1 fruit fly cellular context compared by ENCODE assay signal in genomic region chrX:7285995-7286985, dm6.
TF ChIP-seq lines count a peak whose summit lies in the region.

TSS of gene CG2059 (plus strand) at chrX:7286358.

TF ChIP-seq in whole organism, embryonic, 481 proteins besides CTCF, POLR2A, EP300 and RAD21 (continued from another document and continues in another):
- TF ChIP-seq Gsc (GFP tag; IDR thresholded peaks at IDR 0.05; lab: Robert Waterston, UW) (no peak), CG6254 (GFP tag; optimal IDR thresholded peaks at IDR 0.05; lab: Kevin White, UChicago) (no peak), CG2199 (GFP tag; IDR thresholded peaks at IDR 0.05; lab: Robert Waterston, UW) (peak; percentile 66; the same call in 1 of the 3 replicates), CG7786 (GFP tag; optimal IDR thresholded peaks at IDR 0.05; lab: Kevin White, UChicago) (peak; percentile 36), gsb (GFP tag; IDR thresholded peaks at IDR 0.05; lab: Robert Waterston, UW) (no peak), ham (GFP tag; IDR thresholded peaks at IDR 0.05; lab: Robert Waterston, UW) (no peak), Mes4 (GFP tag; optimal IDR thresholded peaks at IDR 0.05; lab: Kevin White, UChicago) (peak; percentile 27), CG14860 (GFP tag; IDR thresholded peaks at IDR 0.05; lab: Robert Waterston, UW; ENCODE audit: partially characterized antibody) (no peak), Sry-δ (GFP tag; optimal IDR thresholded peaks at IDR 0.05; lab: Kevin White, UChicago) (peak; percentile 67), CG8924 (tag; optimal IDR thresholded peaks at IDR 0.05; lab: Kevin White, UChicago) (peak; percentile 54), dimm (GFP tag; IDR thresholded peaks at IDR 0.05; lab: Robert Waterston, UW) (no peak), CG31441 (GFP tag; IDR thresholded peaks at IDR 0.05; lab: Robert Waterston, UW) (peak; percentile 37; the same call in 1 of the 2 replicates), row (GFP tag; IDR thresholded peaks at IDR 0.05; lab: Robert Waterston, UW) (peak; percentile 85), CG1024 (GFP tag; IDR thresholded peaks at IDR 0.05; lab: Robert Waterston, UW) (0 out of 2 replicates have a peak, but pooled peaks have one; percentile 27), chn (GFP tag; optimal IDR thresholded peaks at IDR 0.05; lab: Kevin White, UChicago) (peak; percentile 54), toy (GFP tag; IDR thresholded peaks at IDR 0.05; lab: Robert Waterston, UW) (no peak), Meics (GFP tag; optimal IDR thresholded peaks at IDR 0.05; lab: Kevin White, UChicago) (peak; percentile 38), Blimp-1 (GFP tag; optimal IDR thresholded peaks at IDR 0.05; lab: Kevin White, UChicago) (peak; percentile 7), Tbp (GFP tag; optimal IDR thresholded peaks at IDR 0.05; lab: Kevin White, UChicago) (no peak), gro (GFP tag; optimal IDR thresholded peaks at IDR 0.05; lab: Kevin White, UChicago) (peak; percentile 4), Hr78 (GFP tag; optimal IDR thresholded peaks at IDR 0.05; lab: Kevin White, UChicago) (no peak), Asciz (GFP tag; optimal IDR thresholded peaks at IDR 0.05; lab: Kevin White, UChicago) (no peak), ind (GFP tag; optimal IDR thresholded peaks at IDR 0.05; lab: Kevin White, UChicago) (no peak), btn (GFP tag; optimal IDR thresholded peaks at IDR 0.05; lab: Kevin White, UChicago) (no peak), Atf3 (GFP tag; optimal IDR thresholded peaks at IDR 0.05; lab: Kevin White, UChicago) (peak; percentile 59), CG9932 (GFP tag; IDR thresholded peaks at IDR 0.05; lab: Robert Waterston, UW) (peak; percentile 74), CG8765 (GFP tag; IDR thresholded peaks at IDR 0.05; lab: Robert Waterston, UW) (0 out of 2 replicates have a peak, but pooled peaks have one; percentile 23), CG17612 (GFP tag; IDR thresholded peaks at IDR 0.05; lab: Robert Waterston, UW) (no peak), CG3847 (GFP tag; IDR thresholded peaks at IDR 0.05; lab: Robert Waterston, UW) (peak; percentile 74), CG13894 (tag; optimal IDR thresholded peaks at IDR 0.05; lab: Kevin White, UChicago) (peak; percentile 57), Dll (GFP tag; IDR thresholded peaks at IDR 0.05; lab: Robert Waterston, UW; ENCODE audit: partially characterized antibody) (peak; percentile 19; the same call in 1 of the 4 replicates), ac (GFP tag; optimal IDR thresholded peaks at IDR 0.05; lab: Kevin White, UChicago) (no peak), CG4328 (GFP tag; optimal IDR thresholded peaks at IDR 0.05; lab: Kevin White, UChicago) (no peak), CG30020 (tag; optimal IDR thresholded peaks at IDR 0.05; lab: Kevin White, UChicago) (peak; percentile 59), ara (GFP tag; IDR thresholded peaks at IDR 0.05; lab: Robert Waterston, UW) (no peak), sr (GFP tag; IDR thresholded peaks at IDR 0.05; lab: Robert Waterston, UW) (0 out of 3 replicates have a peak, but pooled peaks have one; percentile 23), Rfx (GFP tag; IDR thresholded peaks at IDR 0.05; lab: Robert Waterston, UW) (peak; percentile 79), Oaz (GFP tag; IDR thresholded peaks at IDR 0.05; lab: Robert Waterston, UW) (peak; percentile 37; the same call in 1 of the 2 replicates), vnd (GFP tag; IDR thresholded peaks at IDR 0.05; lab: Robert Waterston, UW; ENCODE audit: partially characterized antibody) (no peak), CG17385 (GFP tag; optimal IDR thresholded peaks at IDR 0.05; lab: Kevin White, UChicago) (no peak), CG2120 (GFP tag; optimal IDR thresholded peaks at IDR 0.05; lab: Kevin White, UChicago) (peak; percentile 56), CG3995 (GFP tag; optimal IDR thresholded peaks at IDR 0.05; lab: Kevin White, UChicago) (peak; percentile 16), CG7839 (tag; optimal IDR thresholded peaks at IDR 0.05; lab: Kevin White, UChicago) (peak; percentile 47), CG11504 (tag; optimal IDR thresholded peaks at IDR 0.05; lab: Kevin White, UChicago) (peak; percentile 61), Antp (GFP tag; optimal IDR thresholded peaks at IDR 0.05; lab: Kevin White, UChicago) (peak; percentile 61), CG10431 (GFP tag; optimal IDR thresholded peaks at IDR 0.05; lab: Kevin White, UChicago) (no peak), CG11695 (GFP tag; IDR thresholded peaks at IDR 0.05; lab: Robert Waterston, UW) (no peak), CG4404 (GFP tag; IDR thresholded peaks at IDR 0.05; lab: Robert Waterston, UW) (peak; percentile 32), CG15011 (GFP tag; optimal IDR thresholded peaks at IDR 0.05; lab: Kevin White, UChicago) (no peak), CG2202 (tag; optimal IDR thresholded peaks at IDR 0.05; lab: Kevin White, UChicago) (peak; percentile 39), CG15601 (tag; optimal IDR thresholded peaks at IDR 0.05; lab: Kevin White, UChicago) (peak; percentile 13), CG13775 (GFP tag; optimal IDR thresholded peaks at IDR 0.05; lab: Kevin White, UChicago) (peak; percentile 48), Nf-YC (tag; optimal IDR thresholded peaks at IDR 0.05; lab: Kevin White, UChicago) (peak; percentile 17), CG1647 (GFP tag; optimal IDR thresholded peaks at IDR 0.05; lab: Kevin White, UChicago) (peak; percentile 16), en (GFP tag; optimal IDR thresholded peaks at IDR 0.05; lab: Kevin White, UChicago) (no peak), gt (GFP tag; IDR thresholded peaks at IDR 0.05; lab: Robert Waterston, UW) (peak; percentile 13; the same call in 1 of the 2 replicates), ssp (GFP tag; IDR thresholded peaks at IDR 0.05; lab: Robert Waterston, UW) (peak; percentile 53), CG12236 (GFP tag; optimal IDR thresholded peaks at IDR 0.05; lab: Kevin White, UChicago) (no peak), CG42726 (GFP tag; IDR thresholded peaks at IDR 0.05; lab: Robert Waterston, UW; ENCODE audit: partially characterized antibody) (peak; percentile 57), ab (GFP tag; optimal IDR thresholded peaks at IDR 0.05; lab: Kevin White, UChicago) (no peak), Dp (GFP tag; optimal IDR thresholded peaks at IDR 0.05; lab: Kevin White, UChicago) (peak; percentile 54), CG11398 (GFP tag; optimal IDR thresholded peaks at IDR 0.05; lab: Kevin White, UChicago) (peak; percentile 61), vvl (GFP tag; IDR thresholded peaks at IDR 0.05; lab: Robert Waterston, UW) (peak; percentile 72), gem (tag; optimal IDR thresholded peaks at IDR 0.05; lab: Kevin White, UChicago) (peak; percentile 67), Dip3 (GFP tag; optimal IDR thresholded peaks at IDR 0.05; lab: Kevin White, UChicago) (peak; percentile 32), Mad (GFP tag; optimal IDR thresholded peaks at IDR 0.05; lab: Kevin White, UChicago) (peak; percentile 64), eyg (GFP tag; optimal IDR thresholded peaks at IDR 0.05; lab: Kevin White, UChicago) (peak; percentile 29), tx (GFP tag; optimal IDR thresholded peaks at IDR 0.05; lab: Kevin White, UChicago) (no peak), zfh1 (GFP tag; IDR thresholded peaks at IDR 0.05; lab: Robert Waterston, UW) (peak; percentile 57; the same call in 2 of the 3 replicates), seq (GFP tag; IDR thresholded peaks at IDR 0.05; lab: Robert Waterston, UW) (no peak), eve (GFP tag; optimal IDR thresholded peaks at IDR 0.05; lab: Kevin White, UChicago) (no peak), grau (tag; optimal IDR thresholded peaks at IDR 0.05; lab: Kevin White, UChicago) (peak; percentile 34), trh (GFP tag; optimal IDR thresholded peaks at IDR 0.05; lab: Kevin White, UChicago) (no peak), YL-1 (GFP tag; optimal IDR thresholded peaks at IDR 0.05; lab: Kevin White, UChicago) (peak; percentile 56), CG10267 (tag; optimal IDR thresholded peaks at IDR 0.05; lab: Kevin White, UChicago) (peak; percentile 66), CG17568 (GFP tag; optimal IDR thresholded peaks at IDR 0.05; lab: Kevin White, UChicago) (no peak), GATAe (GFP tag; conservative IDR thresholded peaks at IDR 0.05; lab: Robert Waterston, UW) (no peak; the same call in 1 of the 2 replicates), CG4730 (GFP tag; IDR thresholded peaks at IDR 0.05; lab: Robert Waterston, UW) (0 out of 2 replicates have a peak, but pooled peaks have one; percentile 8), Ptx1 (GFP tag; IDR thresholded peaks at IDR 0.05; lab: Robert Waterston, UW) (peak; percentile 47), Dbx (GFP tag; IDR thresholded peaks at IDR 0.05; lab: Robert Waterston, UW) (peak; percentile 72), CG4617 (GFP tag; optimal IDR thresholded peaks at IDR 0.05; lab: Kevin White, UChicago; ENCODE audit: borderline replicate concordance) (peak; percentile 47), Lhr (GFP tag; optimal IDR thresholded peaks at IDR 0.05; lab: Kevin White, UChicago) (peak; percentile 92), HLH54F (GFP tag; optimal IDR thresholded peaks at IDR 0.05; lab: Kevin White, UChicago) (peak; percentile 38), Vsx1 (GFP tag; optimal IDR thresholded peaks at IDR 0.05; lab: Kevin White, UChicago) (no peak), zen2 (GFP tag; IDR thresholded peaks at IDR 0.05; lab: Robert Waterston, UW; ENCODE audit: partially characterized antibody) (no peak), ATbp (GFP tag; optimal IDR thresholded peaks at IDR 0.05; lab: Kevin White, UChicago) (no peak), crol (GFP tag; IDR thresholded peaks at IDR 0.05; lab: Robert Waterston, UW) (peak; percentile 95), psq (GFP tag; optimal IDR thresholded peaks at IDR 0.05; lab: Kevin White, UChicago) (no peak), D (optimal IDR thresholded peaks at IDR 0.05; lab: Kevin White, UChicago) (no peak), D (GFP tag; optimal IDR thresholded peaks at IDR 0.05; lab: Kevin White, UChicago) (no peak), CG15073 (GFP tag; optimal IDR thresholded peaks at IDR 0.05; lab: Kevin White, UChicago) (no peak), CG9215 (GFP tag; IDR thresholded peaks at IDR 0.05; lab: Robert Waterston, UW) (peak; percentile 33; the same call in 1 of the 2 replicates), CG17186 (GFP tag; optimal IDR thresholded peaks at IDR 0.05; lab: Kevin White, UChicago) (peak; percentile 97), CG2889 (GFP tag; IDR thresholded peaks at IDR 0.05; lab: Robert Waterston, UW) (0 out of 3 replicates have a peak, but pooled peaks have one; percentile 43), Hand (GFP tag; optimal IDR thresholded peaks at IDR 0.05; lab: Kevin White, UChicago) (peak; percentile 18), peb (GFP tag; IDR thresholded peaks at IDR 0.05; lab: Robert Waterston, UW) (no peak), CG1792 (GFP tag; optimal IDR thresholded peaks at IDR 0.05; lab: Kevin White, UChicago) (peak; percentile 15), bsh (GFP tag; optimal IDR thresholded peaks at IDR 0.05; lab: Kevin White, UChicago) (peak in 1 of 2 experiments; percentile 22), Oli (tag; optimal IDR thresholded peaks at IDR 0.05; lab: Kevin White, UChicago) (no peak), hkb (optimal IDR thresholded peaks at IDR 0.05; lab: Kevin White, UChicago) (no peak), hkb (GFP tag; IDR thresholded peaks at IDR 0.05; lab: Robert Waterston, UW) (peak; percentile 32; the same call in 1 of the 2 replicates), CG1233 (GFP tag; optimal IDR thresholded peaks at IDR 0.05; lab: Kevin White, UChicago) (peak; percentile 51), CG2875 (GFP tag; optimal IDR thresholded peaks at IDR 0.05; lab: Kevin White, UChicago) (peak; percentile 22), dm (GFP tag; optimal IDR thresholded peaks at IDR 0.05; lab: Kevin White, UChicago) (peak; percentile 84), slp2 (GFP tag; optimal IDR thresholded peaks at IDR 0.05; lab: Kevin White, UChicago) (peak; percentile 31), amos (GFP tag; IDR thresholded peaks at IDR 0.05; lab: Robert Waterston, UW; ENCODE audit: partially characterized antibody) (peak; percentile 66), Awh (GFP tag; IDR thresholded peaks at IDR 0.05; lab: Robert Waterston, UW) (no peak), Pdp1 (GFP tag; optimal IDR thresholded peaks at IDR 0.05; lab: Kevin White, UChicago) (peak; percentile 42 to 100), CG18011 (GFP tag; optimal IDR thresholded peaks at IDR 0.05; lab: Kevin White, UChicago) (no peak), nerfin-2 (GFP tag; IDR thresholded peaks at IDR 0.05; lab: Robert Waterston, UW; ENCODE audit: partially characterized antibody) (no peak), mld (GFP tag; IDR thresholded peaks at IDR 0.05; lab: Robert Waterston, UW; ENCODE audit: partially characterized antibody) (no peak), CG14014 (GFP tag; IDR thresholded peaks at IDR 0.05; lab: Robert Waterston, UW) (peak; percentile 24; the same call in 1 of the 2 replicates), Xbp1 (GFP tag; optimal IDR thresholded peaks at IDR 0.05; lab: Kevin White, UChicago) (peak; percentile 63), wdn (GFP tag; IDR thresholded peaks at IDR 0.05; lab: Robert Waterston, UW) (peak; percentile 27; the same call in 1 of the 2 replicates), Hsf (GFP tag; optimal IDR thresholded peaks at IDR 0.05; lab: Kevin White, UChicago) (peak; percentile 40), CG6683 (GFP tag; optimal IDR thresholded peaks at IDR 0.05; lab: Kevin White, UChicago) (no peak), Dip2 (GFP tag; IDR thresholded peaks at IDR 0.05; lab: Robert Waterston, UW) (no peak), inv (GFP tag; IDR thresholded peaks at IDR 0.05; lab: Robert Waterston, UW; ENCODE audit: partially characterized antibody) (0 out of 2 replicates have a peak, but pooled peaks have one; percentile 37), CG32532 (GFP tag; IDR thresholded peaks at IDR 0.05; lab: Robert Waterston, UW) (peak; percentile 52; the same call in 1 of the 2 replicates), CG31388 (GFP tag; optimal IDR thresholded peaks at IDR 0.05; lab: Kevin White, UChicago) (no peak), sim (GFP tag; IDR thresholded peaks at IDR 0.05; lab: Robert Waterston, UW) (no peak), ro (GFP tag; IDR thresholded peaks at IDR 0.05; lab: Robert Waterston, UW) (no peak), CG8359 (GFP tag; optimal IDR thresholded peaks at IDR 0.05; lab: Kevin White, UChicago; ENCODE audit: borderline replicate concordance) (peak; percentile 28), CG13287 (GFP tag; IDR thresholded peaks at IDR 0.05; lab: Robert Waterston, UW; ENCODE audit: partially characterized antibody) (peak; percentile 52), CG7271 (tag; optimal IDR thresholded peaks at IDR 0.05; lab: Kevin White, UChicago) (peak; percentile 27), bigmax (GFP tag; optimal IDR thresholded peaks at IDR 0.05; lab: Kevin White, UChicago) (peak; percentile 53), CG17829 (tag; optimal IDR thresholded peaks at IDR 0.05; lab: Kevin White, UChicago) (peak; percentile 34), lab (GFP tag; optimal IDR thresholded peaks at IDR 0.05; lab: Kevin White, UChicago) (peak; percentile 55), Adf1 (GFP tag; IDR thresholded peaks at IDR 0.05; lab: Robert Waterston, UW) (peak; percentile 96)
